Worm (Caenorhabditis elegans) whole organism, L2 larva: ENCODE results near the gene ZC443.4.

ENCODE experiments used
- C34F6.9 ChIP-seq: fragments of 150-350 bp; optimal IDR thresholded peaks from 2 replicates; lab custom pipeline; 2014; ENCODE audit warnings: missing biosample characterization, missing genetic modification characterization
- R02D3.7 ChIP-seq: fragments of 150-350 bp; optimal IDR thresholded peaks from 2 replicates; lab custom pipeline; 2014; ENCODE audit warnings: missing biosample characterization, missing genetic modification characterization
- alr-1 ChIP-seq: fragments of 150-350 bp; optimal IDR thresholded peaks from 2 replicates; lab custom pipeline; 2014; ENCODE audit warnings: missing biosample characterization, missing genetic modification characterization
- blmp-1 ChIP-seq: sonication (generic microtip); optimal IDR thresholded peaks from 2 replicates; lab custom pipeline; 2017; ENCODE audit warnings: missing genetic modification characterization, mild to moderate bottlenecking, missing compliant biosample characterization, antibody characterized with exemption, moderate library complexity; ENCODE audit not compliant: insufficient read depth
- crh-2 ChIP-seq: sonication (generic microtip); optimal IDR thresholded peaks from 2 replicates; lab custom pipeline; 2017; ENCODE audit warnings: missing biosample characterization, missing genetic modification characterization
- egl-27 ChIP-seq: sonication (generic microtip); optimal IDR thresholded peaks from 3 replicates; lab custom pipeline; 2017; ENCODE audit warnings: missing biosample characterization, missing genetic modification reagents, missing genetic modification characterization
- elt-1 ChIP-seq: fragments of 150-350 bp; optimal IDR thresholded peaks from 2 replicates; lab custom pipeline; 2014; ENCODE audit warnings: missing biosample characterization, missing genetic modification characterization
- elt-3 ChIP-seq: sonication (generic microtip); optimal IDR thresholded peaks from 2 replicates; lab custom pipeline; 2017; ENCODE audit warnings: missing biosample characterization, missing genetic modification characterization
- fos-1 ChIP-seq: fragments of 150-350 bp; optimal IDR thresholded peaks from 2 replicates; lab custom pipeline; 2014; ENCODE audit warnings: missing biosample characterization, missing genetic modification characterization
- lin-11 ChIP-seq: fragments of 150-350 bp; sonication (generic microtip); optimal IDR thresholded peaks from 2 replicates; lab custom pipeline; 2014; ENCODE audit warnings: missing biosample characterization, missing genetic modification characterization, inconsistent platforms, mixed read lengths
- lin-13 ChIP-seq: fragments of 150-350 bp; optimal IDR thresholded peaks from 2 replicates; lab custom pipeline; 2014; ENCODE audit warnings: missing biosample characterization, missing genetic modification reagents, missing genetic modification characterization
- lin-39 ChIP-seq: fragments of 150-350 bp; optimal IDR thresholded peaks from 2 replicates; lab custom pipeline; 2014; ENCODE audit warnings: missing biosample characterization, missing genetic modification reagents, missing genetic modification characterization
- lsy-2 ChIP-seq, 2 experiments: fragments of 150-350 bp in 1 of 2; sonication (generic microtip) in 1 of 2; optimal IDR thresholded peaks; 2 replicates each; lab custom pipeline; 2014 to 2017; ENCODE audit warnings: missing biosample characterization in 2 of 2, missing genetic modification characterization in 2 of 2
- mab-5 ChIP-seq: fragments of 150-350 bp; optimal IDR thresholded peaks from 2 replicates; lab custom pipeline; 2014; ENCODE audit warnings: missing biosample characterization, missing genetic modification characterization
- nhr-21 ChIP-seq: fragments of 150-350 bp; optimal IDR thresholded peaks from 2 replicates; lab custom pipeline; 2014; ENCODE audit warnings: missing biosample characterization, missing genetic modification characterization
- nhr-23 ChIP-seq: fragments of 150-350 bp; optimal IDR thresholded peaks from 2 replicates; lab custom pipeline; 2014; ENCODE audit warnings: missing biosample characterization, missing genetic modification reagents, missing genetic modification characterization
- nhr-237 ChIP-seq: fragments of 150-350 bp; optimal IDR thresholded peaks from 2 replicates; lab custom pipeline; 2014; ENCODE audit warnings: missing biosample characterization, missing genetic modification characterization
- nhr-6 ChIP-seq: fragments of 150-350 bp; optimal IDR thresholded peaks from 2 replicates; lab custom pipeline; 2014; ENCODE audit warnings: missing biosample characterization, missing genetic modification characterization
- nhr-77 ChIP-seq: fragments of 150-350 bp; optimal IDR thresholded peaks from 2 replicates; lab custom pipeline; 2014; ENCODE audit warnings: missing biosample characterization, missing genetic modification characterization
- peb-1 ChIP-seq: fragments of 150-350 bp; optimal IDR thresholded peaks from 2 replicates; lab custom pipeline; 2014; ENCODE audit warnings: missing biosample characterization, missing genetic modification characterization
- sem-4 ChIP-seq: fragments of 150-350 bp; optimal IDR thresholded peaks from 2 replicates; lab custom pipeline; 2014; ENCODE audit warnings: missing biosample characterization, missing genetic modification reagents, missing genetic modification characterization
- sma-3 ChIP-seq: sonication (generic microtip); optimal IDR thresholded peaks from 2 replicates; lab custom pipeline; 2016; ENCODE audit warnings: missing genetic modification reagents, missing genetic modification characterization, missing compliant biosample characterization
- sma-9 ChIP-seq, 2 experiments: fragments of 150-350 bp in 1 of 2; sonication (generic microtip) in 1 of 2; optimal IDR thresholded peaks; 2 replicates each; lab custom pipeline; 2014 to 2016; ENCODE audit warnings: missing genetic modification characterization in 2 of 2, mild to moderate bottlenecking in 1 of 2, missing biosample characterization in 1 of 2, missing compliant biosample characterization in 1 of 2, missing genetic modification reagents in 1 of 2, moderate library complexity in 1 of 2
- snpc-4 ChIP-seq: fragments of 150-350 bp; optimal IDR thresholded peaks from 2 replicates; lab custom pipeline; 2014; ENCODE audit warnings: missing biosample characterization, missing genetic modification characterization
- unc-55 ChIP-seq: fragments of 150-350 bp; sonication (generic microtip); optimal IDR thresholded peaks from 3 replicates; lab custom pipeline; 2014; ENCODE audit warnings: missing biosample characterization, missing genetic modification reagents, missing genetic modification characterization
- zag-1 ChIP-seq: fragments of 150-350 bp; optimal IDR thresholded peaks from 2 replicates; lab custom pipeline; 2014; ENCODE audit warnings: missing biosample characterization, missing genetic modification characterization
- ztf-1 ChIP-seq: fragments of 200-800 bp; sonication (Bioruptor generic); conservative IDR thresholded peaks from 2 replicates; pipeline ENCODE4 v1.3.6; 2022; ENCODE audit warnings: missing genetic modification characterization, missing compliant biosample characterization

ZC443.4 gene

DNA sequence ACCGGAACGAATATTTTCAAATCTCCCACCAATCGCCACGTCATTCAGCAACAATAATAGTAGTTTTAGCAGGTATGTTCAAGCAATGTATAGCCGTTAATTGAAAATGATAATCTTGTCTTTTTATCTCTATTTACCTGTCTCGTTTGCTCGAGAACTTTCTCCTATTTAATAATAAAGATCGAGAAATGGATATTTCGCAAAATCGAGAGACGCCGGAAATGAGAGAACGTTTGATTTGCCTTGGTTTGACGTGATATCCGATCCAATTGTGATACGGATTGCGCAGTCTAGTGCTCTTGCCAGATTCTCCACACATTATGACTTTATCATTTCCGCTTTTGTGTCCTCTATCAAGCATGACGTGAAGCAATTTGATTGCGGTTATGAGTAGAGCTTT is 45.8 kb downstream of the ZC443.4 start:
- TF ChIP-seq lin-11 (no peak), alr-1 (tag; lab: Kevin White, UChicago) (no peak), nhr-23 (no peak), unc-55 (GFP tag; lab: Kevin White, UChicago) (no peak), sma-9 (GFP tag; optimal IDR thresholded peaks at IDR 0.05; lab: Kevin White, UChicago) (no peak), sma-9 (tag; optimal IDR thresholded peaks at IDR 0.05; lab: Kevin White, UChicago) (no peak), elt-1 (no peak), lin-13 (GFP tag; lab: Kevin White, UChicago) (no peak), elt-3 (no peak), nhr-77 (tag; lab: Kevin White, UChicago) (no peak), mab-5 (tag; lab: Kevin White, UChicago) (no peak), crh-2 (tag; lab: Kevin White, UChicago) (no peak), nhr-6 (tag; lab: Kevin White, UChicago) (no peak), nhr-237 (no peak), egl-27 (tag; lab: Kevin White, UChicago) (no peak), lsy-2 (tag; optimal IDR thresholded peaks at IDR 0.05; lab: Kevin White, UChicago) (no peak), blmp-1 (tag; lab: Kevin White, UChicago) (no peak), sma-3 (GFP tag; lab: Kevin White, UChicago) (no peak), nhr-21 (tag; lab: Kevin White, UChicago) (no peak), snpc-4 (tag; lab: Kevin White, UChicago) (no peak)
- TF ChIP-seq, all 48 proteins: peak for 0

DNA sequence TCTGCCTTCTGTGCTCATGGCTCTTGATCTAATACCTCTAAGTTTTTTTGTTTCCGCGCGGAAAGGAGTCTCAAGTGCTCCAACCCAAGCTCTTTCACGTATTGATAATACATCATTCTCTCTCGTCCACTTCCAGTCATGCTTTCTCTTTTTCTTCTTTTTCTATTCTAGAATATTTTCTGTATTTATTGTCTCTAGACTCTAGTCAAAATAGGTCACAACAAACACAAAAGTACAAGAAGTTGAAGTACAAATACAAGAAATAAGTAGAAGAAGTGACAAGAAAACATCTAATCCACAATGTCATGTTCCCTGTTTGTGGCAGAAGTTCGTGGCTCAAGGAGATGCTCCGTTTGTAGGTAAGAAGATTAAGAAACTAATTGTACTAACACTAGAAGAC is 46.5 kb downstream of the ZC443.4 start, which contains the start of gene ZC455.1:
Gene ZC455.1, plus strand, starts transcription at position 301 of the 400 bp plus-strand sequence.
- no peak for TF ChIP-seq peb-1
- no peak for TF ChIP-seq unc-55 (GFP tag; lab: Kevin White, UChicago)
- TF ChIP-seq lsy-2 (tag; optimal IDR thresholded peaks at IDR 0.05; lab: Kevin White, UChicago): no peak
- no peak for TF ChIP-seq lin-39 (tag; lab: Kevin White, UChicago)
- no peak for TF ChIP-seq nhr-237
- TF ChIP-seq fos-1 (tag; lab: Kevin White, UChicago): no peak
- no peak for TF ChIP-seq zag-1
- no peak for TF ChIP-seq crh-2 (tag; lab: Kevin White, UChicago)
- TF ChIP-seq sem-4: no peak
- no peak for TF ChIP-seq nhr-6 (tag; lab: Kevin White, UChicago)

DNA sequence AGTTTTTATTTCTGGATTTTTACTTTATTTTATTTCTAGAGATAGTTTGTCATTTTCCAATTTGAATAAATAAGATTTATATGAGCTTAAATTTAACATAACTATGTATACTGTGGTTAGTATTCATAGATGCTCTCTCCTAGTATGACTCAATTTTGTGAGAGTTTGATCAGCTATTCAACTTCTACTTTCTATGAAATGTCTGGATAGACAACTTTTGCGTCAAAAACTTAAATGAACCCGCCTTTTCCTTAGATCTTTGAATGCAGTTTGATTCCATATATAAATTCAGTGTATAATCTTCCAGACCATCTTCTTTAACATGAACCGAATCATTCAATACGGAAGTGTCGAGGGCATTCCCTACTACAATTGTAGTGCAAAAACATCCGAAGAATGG is 50.7 kb downstream of the ZC443.4 start, which contains the start of gene srt-43:
Gene srt-43, plus strand, starts transcription at position 301 of the 400 bp plus-strand sequence.
- TF ChIP-seq R02D3.7: no peak
- no peak for TF ChIP-seq unc-55 (GFP tag; lab: Kevin White, UChicago)
- TF ChIP-seq C34F6.9 (tag; lab: Kevin White, UChicago): no peak
- no peak for TF ChIP-seq nhr-21 (tag; lab: Kevin White, UChicago)
- no peak for TF ChIP-seq alr-1 (tag; lab: Kevin White, UChicago)
- no peak for TF ChIP-seq lin-11
- no peak for TF ChIP-seq blmp-1 (tag; lab: Kevin White, UChicago)
- no peak for TF ChIP-seq sma-3 (GFP tag; lab: Kevin White, UChicago)
- TF ChIP-seq ztf-1 (GFP tag; lab: Robert Waterston, UW): no peak
- TF ChIP-seq, all 48 proteins: peak for 0
